Worm (Caenorhabditis elegans): ENCODE measurements around the gene M03E7.3.

The M03E7.3 gene

ce11 chrV:5614724-5615123, at the start of gene M03E7.3:
Gene M03E7.3 (plus strand): TSS chrV:5615024.
- TF ChIP-seq tbx-37 (GFP tag; conservative IDR thresholded peaks at IDR 0.05) = no peak
- TF ChIP-seq B0310.2 (tag; optimal IDR thresholded peaks at IDR 0.05) = no peak
- TF ChIP-seq tbx-11 (GFP tag; IDR thresholded peaks at IDR 0.05) = no peak
- TF ChIP-seq hmg-4 (GFP tag; optimal IDR thresholded peaks at IDR 0.05) = no peak
- TF ChIP-seq sea-1 (GFP tag; conservative IDR thresholded peaks at IDR 0.05) = no peak
- no peak for TF ChIP-seq pes-1 (GFP tag; IDR thresholded peaks at IDR 0.05)
- TF ChIP-seq flt-1 (GFP tag; IDR thresholded peaks at IDR 0.05) = no peak
- TF ChIP-seq hmbx-1 (tag; optimal IDR thresholded peaks at IDR 0.05) = no peak
- TF ChIP-seq ets-7 (tag; optimal IDR thresholded peaks at IDR 0.05) = no peak

- TF ChIP-seq ets-7 (tag; optimal IDR thresholded peaks at IDR 0.05) (no peak), ama-1 (optimal IDR thresholded peaks at IDR 0.05) (no peak), scrt-1 (GFP tag; IDR thresholded peaks at IDR 0.05) (no peak), pes-1 (GFP tag; IDR thresholded peaks at IDR 0.05) (no peak), hnd-1 (tag; optimal IDR thresholded peaks at IDR 0.05) (no peak), flt-1 (GFP tag; IDR thresholded peaks at IDR 0.05) (no peak), ceh-36 (tag; optimal IDR thresholded peaks at IDR 0.05) (no peak), hmbx-1 (tag; optimal IDR thresholded peaks at IDR 0.05) (no peak), tra-4 (tag; optimal IDR thresholded peaks at IDR 0.05) (no peak), B0310.2 (tag; optimal IDR thresholded peaks at IDR 0.05) (no peak), tbx-37 (GFP tag; conservative IDR thresholded peaks at IDR 0.05) (no peak), F13C5.2 (tag; optimal IDR thresholded peaks at IDR 0.05) (no peak), sea-1 (GFP tag; conservative IDR thresholded peaks at IDR 0.05) (no peak), ceh-13 (GFP tag; optimal IDR thresholded peaks at IDR 0.05) (no peak), aly-1 (tag; optimal IDR thresholded peaks at IDR 0.05) (no peak), hmg-4 (GFP tag; optimal IDR thresholded peaks at IDR 0.05) (no peak), tbx-11 (GFP tag; IDR thresholded peaks at IDR 0.05) (no peak)
These were observed 47.7 kb upstream of the M03E7.3 start, which contains the start of gene C18C4.7 for ce11 chrV:5567119-5567518. Gene C18C4.7 (minus strand): TSS chrV:5567219.

DNA sequence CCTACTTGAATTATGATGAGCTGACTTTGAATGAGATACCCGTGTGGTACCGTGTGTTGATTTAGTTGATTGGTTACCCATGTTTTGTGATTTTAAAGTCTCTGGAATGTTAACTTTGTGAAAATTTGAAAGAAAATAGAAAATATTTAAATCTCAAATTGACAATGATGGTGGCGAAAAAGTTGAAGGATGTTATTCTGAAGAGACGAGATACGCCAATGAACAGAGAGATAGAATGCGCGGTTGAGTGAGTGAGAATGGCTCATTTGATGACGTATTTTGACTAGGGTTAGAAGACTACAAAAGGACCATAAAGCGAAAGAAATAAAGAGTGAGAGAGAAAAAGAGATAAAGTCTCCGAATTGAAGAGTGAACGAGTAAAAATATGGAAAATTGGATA, 44.4 kb upstream of the M03E7.3 start, which contains the start of gene glb-6:
TSS of gene glb-6 (minus strand) at position 101 of the 400 bp plus-strand sequence.
- TF ChIP-seq F13C5.2 (tag; optimal IDR thresholded peaks at IDR 0.05) (no peak), tra-4 (tag; optimal IDR thresholded peaks at IDR 0.05) (no peak), sea-1 (GFP tag; conservative IDR thresholded peaks at IDR 0.05) (no peak), ama-1 (optimal IDR thresholded peaks at IDR 0.05) (no peak), flt-1 (GFP tag; IDR thresholded peaks at IDR 0.05) (no peak), ceh-13 (GFP tag; optimal IDR thresholded peaks at IDR 0.05) (no peak), B0310.2 (tag; optimal IDR thresholded peaks at IDR 0.05) (no peak), hmbx-1 (tag; optimal IDR thresholded peaks at IDR 0.05) (no peak), aly-1 (tag; optimal IDR thresholded peaks at IDR 0.05) (no peak), tbx-11 (GFP tag; IDR thresholded peaks at IDR 0.05) (no peak), hmg-4 (GFP tag; optimal IDR thresholded peaks at IDR 0.05) (no peak), scrt-1 (GFP tag; IDR thresholded peaks at IDR 0.05) (no peak)

ce11 chrV:5571691-5572090, 43.1 kb upstream of the M03E7.3 start:
- TF ChIP-seq ceh-36 (tag; optimal IDR thresholded peaks at IDR 0.05) = no peak

- TF ChIP-seq scrt-1 (GFP tag; IDR thresholded peaks at IDR 0.05) (no peak), sea-1 (GFP tag; conservative IDR thresholded peaks at IDR 0.05) (no peak), tbx-11 (GFP tag; IDR thresholded peaks at IDR 0.05) (no peak), hmbx-1 (tag; optimal IDR thresholded peaks at IDR 0.05) (no peak)
These were observed 38.8 kb upstream of the M03E7.3 start for ce11 chrV:5576008-5576407.

DNA sequence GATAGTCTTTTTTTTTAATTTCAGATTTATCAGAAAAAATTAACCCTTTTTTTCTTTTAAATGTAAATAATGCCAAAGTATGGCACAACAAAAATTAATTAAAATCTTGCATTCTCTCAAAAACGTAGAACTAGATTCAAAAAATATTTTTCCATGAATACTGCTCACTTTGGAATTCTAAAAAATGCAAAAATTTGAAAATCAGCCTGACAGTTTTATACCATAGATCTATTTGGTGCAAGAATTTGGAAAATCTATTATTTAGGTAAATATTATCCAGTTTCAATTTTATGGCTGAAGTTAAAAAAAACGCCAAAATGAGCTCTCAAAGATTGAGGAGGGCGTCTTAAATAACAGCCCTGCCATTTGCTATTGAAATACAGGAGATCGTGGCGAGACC, 35.2 kb upstream of the M03E7.3 start:
- TF ChIP-seq ama-1 (optimal IDR thresholded peaks at IDR 0.05) (no peak), B0310.2 (tag; optimal IDR thresholded peaks at IDR 0.05) (no peak), tra-4 (tag; optimal IDR thresholded peaks at IDR 0.05) (no peak), tbx-37 (GFP tag; conservative IDR thresholded peaks at IDR 0.05) (no peak), hmbx-1 (tag; optimal IDR thresholded peaks at IDR 0.05) (no peak), flt-1 (GFP tag; IDR thresholded peaks at IDR 0.05) (no peak), F13C5.2 (tag; optimal IDR thresholded peaks at IDR 0.05) (no peak), pes-1 (GFP tag; IDR thresholded peaks at IDR 0.05) (no peak), tbx-11 (GFP tag; IDR thresholded peaks at IDR 0.05) (no peak), hmg-4 (GFP tag; optimal IDR thresholded peaks at IDR 0.05) (no peak), hnd-1 (tag; optimal IDR thresholded peaks at IDR 0.05) (no peak), ceh-36 (tag; optimal IDR thresholded peaks at IDR 0.05) (no peak), scrt-1 (GFP tag; IDR thresholded peaks at IDR 0.05) (no peak), ets-7 (tag; optimal IDR thresholded peaks at IDR 0.05) (no peak), aly-1 (tag; optimal IDR thresholded peaks at IDR 0.05) (no peak)

ce11 chrV:5580517-5580916, 34.3 kb upstream of the M03E7.3 start:
- TF ChIP-seq F13C5.2 (tag; optimal IDR thresholded peaks at IDR 0.05) (peak; percentile 40), ceh-36 (tag; optimal IDR thresholded peaks at IDR 0.05) (no peak)

DNA sequence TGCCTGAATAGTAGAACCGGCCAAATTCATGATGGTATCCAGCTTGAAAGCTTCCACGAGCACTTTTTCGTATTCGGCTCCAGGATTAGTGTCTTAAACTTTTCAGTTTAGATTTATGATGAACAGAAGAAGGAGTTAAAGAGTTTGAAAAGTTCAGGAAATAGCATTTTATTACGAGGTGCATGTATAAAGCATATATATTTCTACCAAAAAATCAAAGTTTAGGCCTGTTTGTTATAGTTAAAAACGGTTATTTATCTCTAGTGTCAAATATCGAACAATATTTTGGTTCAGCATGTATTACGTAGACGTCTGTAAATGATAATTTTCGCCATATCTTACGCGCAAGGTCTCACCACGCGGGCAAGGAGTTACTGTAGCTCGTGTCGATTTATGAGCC, 33.5 kb upstream of the M03E7.3 start, which contains the start of gene klc-2:
TSS of gene klc-2 (minus strand) at position 101 of the 400 bp plus-strand sequence.
- TF ChIP-seq ets-7 (tag; optimal IDR thresholded peaks at IDR 0.05) (no peak), tbx-11 (GFP tag; IDR thresholded peaks at IDR 0.05) (no peak), tra-4 (tag; optimal IDR thresholded peaks at IDR 0.05) (no peak), hnd-1 (tag; optimal IDR thresholded peaks at IDR 0.05) (no peak), pes-1 (GFP tag; IDR thresholded peaks at IDR 0.05) (no peak), aly-1 (tag; optimal IDR thresholded peaks at IDR 0.05) (no peak), ceh-36 (tag; optimal IDR thresholded peaks at IDR 0.05) (no peak), ceh-13 (GFP tag; optimal IDR thresholded peaks at IDR 0.05) (no peak), sea-1 (GFP tag; conservative IDR thresholded peaks at IDR 0.05) (no peak), hmg-4 (GFP tag; optimal IDR thresholded peaks at IDR 0.05) (no peak), tbx-37 (GFP tag; conservative IDR thresholded peaks at IDR 0.05) (no peak), B0310.2 (tag; optimal IDR thresholded peaks at IDR 0.05) (no peak)

All from whole organism, early embryonic.